Worm (Caenorhabditis elegans) whole organism, late embryonic: ENCODE data around the gene gpa-13.

Source experiments
- ama-1 ChIP-seq: fragments of 150-350 bp; optimal IDR thresholded peaks from 2 replicates; lab custom pipeline; 2014
- ceh-14 ChIP-seq: sonication (generic microtip); optimal IDR thresholded peaks from 2 replicates; lab custom pipeline; 2016; ENCODE audit warnings: missing genotype, missing genetic modification characterization, missing compliant biosample characterization
- ceh-24 ChIP-seq: sonication (generic microtip); optimal IDR thresholded peaks from 2 replicates; lab custom pipeline; 2016; ENCODE audit warnings: mild to moderate bottlenecking, missing genetic modification characterization, missing compliant biosample characterization
- dmd-4 ChIP-seq: sonication (generic microtip); optimal IDR thresholded peaks from 2 replicates; lab custom pipeline; 2016; ENCODE audit warnings: borderline replicate concordance, missing genetic modification characterization, missing compliant biosample characterization
- fkh-10 ChIP-seq: fragments of 150-350 bp; optimal IDR thresholded peaks from 2 replicates; lab custom pipeline; 2014; ENCODE audit warnings: missing biosample characterization, missing genetic modification reagents, missing genetic modification characterization
- nfya-1 ChIP-seq: sonication (generic microtip); optimal IDR thresholded peaks from 2 replicates; lab custom pipeline; 2017; ENCODE audit warnings: missing genetic modification characterization, mild to moderate bottlenecking, missing compliant biosample characterization, antibody characterized with exemption, moderate library complexity
- odd-2 ChIP-seq: sonication (generic microtip); optimal IDR thresholded peaks from 2 replicates; lab custom pipeline; 2017; ENCODE audit warnings: antibody characterized with exemption, mild to moderate bottlenecking, missing genetic modification characterization, missing compliant biosample characterization
- pha-2 ChIP-seq: sonication (generic microtip); optimal IDR thresholded peaks from 2 replicates; lab custom pipeline; 2017; ENCODE audit warnings: mild to moderate bottlenecking, missing genetic modification characterization, missing compliant biosample characterization
- pha-4 ChIP-seq: fragments of 150-350 bp; optimal IDR thresholded peaks from 2 replicates; lab custom pipeline; 2018; ENCODE audit warnings: missing biosample characterization, missing genetic modification reagents, missing genetic modification characterization
- pqm-1 ChIP-seq: sonication (generic microtip); optimal IDR thresholded peaks from 2 replicates; lab custom pipeline; 2016; ENCODE audit warnings: missing genetic modification characterization, missing compliant biosample characterization

DNA sequence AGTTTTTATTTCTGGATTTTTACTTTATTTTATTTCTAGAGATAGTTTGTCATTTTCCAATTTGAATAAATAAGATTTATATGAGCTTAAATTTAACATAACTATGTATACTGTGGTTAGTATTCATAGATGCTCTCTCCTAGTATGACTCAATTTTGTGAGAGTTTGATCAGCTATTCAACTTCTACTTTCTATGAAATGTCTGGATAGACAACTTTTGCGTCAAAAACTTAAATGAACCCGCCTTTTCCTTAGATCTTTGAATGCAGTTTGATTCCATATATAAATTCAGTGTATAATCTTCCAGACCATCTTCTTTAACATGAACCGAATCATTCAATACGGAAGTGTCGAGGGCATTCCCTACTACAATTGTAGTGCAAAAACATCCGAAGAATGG, 14.2 kb upstream of the gpa-13 start, which contains the start of gene srt-43:
- TF ChIP-seq ceh-14 (tag; lab: Kevin White, UChicago) (no peak), odd-2 (tag; lab: Kevin White, UChicago) (no peak), ceh-24 (no peak), fkh-10 (GFP tag; lab: Kevin White, UChicago) (no peak), ama-1 (no peak), nfya-1 (no peak), pha-4 (tag; lab: Kevin White, UChicago) (no peak), pha-2 (tag; lab: Kevin White, UChicago) (no peak), pqm-1 (tag; lab: Kevin White, UChicago) (no peak), dmd-4 (tag; lab: Kevin White, UChicago) (no peak)
